Worm (Caenorhabditis elegans) whole organism, L2 larva: Measurements from ENCODE around the gene K05D4.9.

ENCODE experiments used
- Y55F3AM.14 ChIP-seq: fragments of 200-800 bp; sonication (Bioruptor generic); optimal IDR thresholded peaks from 2 replicates; lab custom pipeline; 2018; ENCODE audit warnings: mild to moderate bottlenecking, missing genetic modification characterization, missing compliant biosample characterization
- lin-13 ChIP-seq: fragments of 150-350 bp; optimal IDR thresholded peaks from 2 replicates; lab custom pipeline; 2014; ENCODE audit warnings: missing biosample characterization, missing genetic modification reagents, missing genetic modification characterization
- lsy-2 ChIP-seq, 2 experiments: fragments of 150-350 bp in 1 of 2; sonication (generic microtip) in 1 of 2; optimal IDR thresholded peaks; 2 replicates each; lab custom pipeline; 2014 to 2017; ENCODE audit warnings: missing biosample characterization in 2 of 2, missing genetic modification characterization in 2 of 2
- mdl-1 ChIP-seq, 2 experiments: fragments of 150-350 bp in 1 of 2; sonication (generic microtip) in 1 of 2; optimal IDR thresholded peaks; 2 replicates each; lab custom pipeline; 2017; ENCODE audit warnings: missing biosample characterization in 2 of 2, missing genetic modification characterization in 2 of 2
- nhr-10 ChIP-seq: sonication (generic microtip); optimal IDR thresholded peaks from 2 replicates; lab custom pipeline; 2017; ENCODE audit warnings: missing biosample characterization, missing genetic modification characterization
- nhr-237 ChIP-seq: fragments of 150-350 bp; optimal IDR thresholded peaks from 2 replicates; lab custom pipeline; 2014; ENCODE audit warnings: missing biosample characterization, missing genetic modification characterization
- snpc-4 ChIP-seq: fragments of 150-350 bp; optimal IDR thresholded peaks from 2 replicates; lab custom pipeline; 2014; ENCODE audit warnings: missing biosample characterization, missing genetic modification characterization
- unc-39 ChIP-seq: fragments of 150-350 bp; optimal IDR thresholded peaks from 2 replicates; lab custom pipeline; 2014; ENCODE audit warnings: missing biosample characterization, missing genetic modification characterization
- ztf-1 ChIP-seq: fragments of 200-800 bp; sonication (Bioruptor generic); conservative IDR thresholded peaks from 2 replicates; pipeline ENCODE4 v1.3.6; 2022; ENCODE audit warnings: missing genetic modification characterization, missing compliant biosample characterization
- ztf-11 ChIP-seq: sonication (generic microtip); optimal IDR thresholded peaks from 2 replicates; lab custom pipeline; 2017; ENCODE audit warnings: missing biosample characterization, missing genetic modification characterization

- TF ChIP-seq lin-13 (GFP tag; lab: Kevin White, UChicago) (no peak), ztf-11 (tag; lab: Kevin White, UChicago) (no peak), Y55F3AM.14 (no peak), unc-39 (tag; lab: Kevin White, UChicago) (no peak), lsy-2 (tag; optimal IDR thresholded peaks at IDR 0.05; lab: Kevin White, UChicago) (no peak), snpc-4 (tag; lab: Kevin White, UChicago) (no peak), nhr-237 (tag; lab: Kevin White, UChicago) (no peak), ztf-1 (GFP tag; lab: Robert Waterston, UW) (no peak), nhr-10 (tag; lab: Kevin White, UChicago) (no peak), mdl-1 (tag; optimal IDR thresholded peaks at IDR 0.05; lab: Kevin White, UChicago) (no peak)
Measured at ce11 chrV:16153375-16153774, 18.2 kb downstream of the K05D4.9 start, which contains the start of gene str-254.
